Worm (Caenorhabditis elegans): ENCODE measurements around the gene zip-2.

ce11 chrIII:845485-845884, 12.7 kb downstream of the zip-2 start, which contains the start of gene K02F3.2:
- no peak for TF ChIP-seq Y48G9A.11 (GFP tag; IDR thresholded peaks at IDR 0.05)
- no peak for TF ChIP-seq snpc-4 (tag; optimal IDR thresholded peaks at IDR 0.05)

Data from whole organism, L4 larva.